Worm (Caenorhabditis elegans): Measurements from ENCODE around the gene srh-219.

Gene srh-219

ce11 chrV:15495169-15495568 lies at the start of gene srh-219:
srh-219 (plus strand) TSS chrV:15495469.
- no peak for TF ChIP-seq ceh-82 (tag; optimal IDR thresholded peaks at IDR 0.05)
- no peak for TF ChIP-seq lin-39 (tag; optimal IDR thresholded peaks at IDR 0.05)
- TF ChIP-seq tbx-2 (tag; optimal IDR thresholded peaks at IDR 0.05), result no peak
- TF ChIP-seq ZK546.5 (tag; optimal IDR thresholded peaks at IDR 0.05), result no peak
- no peak for TF ChIP-seq nhr-23 (tag; optimal IDR thresholded peaks at IDR 0.05)
- no peak for TF ChIP-seq fkh-2 (tag; optimal IDR thresholded peaks at IDR 0.05)
- no peak for TF ChIP-seq sea-2 (GFP tag; optimal IDR thresholded peaks at IDR 0.05)
- no peak for TF ChIP-seq daf-12 (tag; optimal IDR thresholded peaks at IDR 0.05)
- TF ChIP-seq elt-3 (tag; optimal IDR thresholded peaks at IDR 0.05), result no peak
- no peak for TF ChIP-seq nhr-76 (tag; optimal IDR thresholded peaks at IDR 0.05)
- TF ChIP-seq R02D3.7 (tag; optimal IDR thresholded peaks at IDR 0.05), result no peak
- no peak for TF ChIP-seq unc-62 (GFP tag; optimal IDR thresholded peaks at IDR 0.05)
- TF ChIP-seq elt-1 (tag; optimal IDR thresholded peaks at IDR 0.05), result no peak
- TF ChIP-seq ztf-11 (tag; optimal IDR thresholded peaks at IDR 0.05), result no peak
- no peak for TF ChIP-seq nhr-25 (tag; optimal IDR thresholded peaks at IDR 0.05)
- no peak for TF ChIP-seq lin-15B (tag; optimal IDR thresholded peaks at IDR 0.05)

ce11 chrV:15448408-15448807 lies 46.9 kb upstream of the srh-219 start, which contains the start of gene T26H5.4:
T26H5.4 (minus strand) TSS chrV:15448701.
- TF ChIP-seq eor-1 (tag; optimal IDR thresholded peaks at IDR 0.05), result no peak
- TF ChIP-seq nhr-77 (tag; optimal IDR thresholded peaks at IDR 0.05), result no peak
- no peak for TF ChIP-seq jun-1 (tag; optimal IDR thresholded peaks at IDR 0.05)
- TF ChIP-seq nhr-67 (tag; optimal IDR thresholded peaks at IDR 0.05), result no peak
- TF ChIP-seq elt-2 (tag; optimal IDR thresholded peaks at IDR 0.05), result peak; percentile 81
- peak; percentile 77 for TF ChIP-seq pqm-1 (tag; optimal IDR thresholded peaks at IDR 0.05)
- TF ChIP-seq mdl-1 (tag; optimal IDR thresholded peaks at IDR 0.05), result no peak

- TF ChIP-seq nhr-25 (tag; optimal IDR thresholded peaks at IDR 0.05) (no peak), sea-2 (GFP tag; optimal IDR thresholded peaks at IDR 0.05) (no peak), elt-2 (tag; optimal IDR thresholded peaks at IDR 0.05) (peak; percentile 40), daf-12 (tag; optimal IDR thresholded peaks at IDR 0.05) (no peak), nhr-28 (tag; optimal IDR thresholded peaks at IDR 0.05) (no peak), aly-2 (tag; optimal IDR thresholded peaks at IDR 0.05) (no peak)
These were observed 46.4 kb upstream of the srh-219 start, which contains the start of gene T26H5.14 for ce11 chrV:15448865-15449264. T26H5.14 (plus strand) TSS chrV:15449165.

ce11 chrV:15451421-15451820 lies 43.8 kb upstream of the srh-219 start, which contains the start of gene srw-33:
srw-33 (minus strand) TSS chrV:15451521.
- TF ChIP-seq nhr-76 (tag; optimal IDR thresholded peaks at IDR 0.05), result no peak
- TF ChIP-seq nhr-77 (tag; optimal IDR thresholded peaks at IDR 0.05), result no peak
- no peak for TF ChIP-seq egl-27 (tag; optimal IDR thresholded peaks at IDR 0.05)
- no peak for TF ChIP-seq mdl-1 (tag; optimal IDR thresholded peaks at IDR 0.05)
- no peak for TF ChIP-seq R02D3.7 (tag; optimal IDR thresholded peaks at IDR 0.05)
- no peak for TF ChIP-seq nhr-67 (tag; optimal IDR thresholded peaks at IDR 0.05)
- no peak for TF ChIP-seq egl-5 (tag; optimal IDR thresholded peaks at IDR 0.05)

- no peak for TF ChIP-seq nhr-76 (tag; optimal IDR thresholded peaks at IDR 0.05)
- peak; percentile 31 for TF ChIP-seq nhr-43 (tag; optimal IDR thresholded peaks at IDR 0.05; ENCODE audit: poor library complexity, severe bottlenecking)
These were observed 40.9 kb upstream of the srh-219 start for ce11 chrV:15454322-15454721.

ce11 chrV:15459088-15459487 lies 36.2 kb upstream of the srh-219 start, which contains the start of gene str-71:
str-71 (minus strand) TSS chrV:15459188.
- TF ChIP-seq pha-4 (tag; optimal IDR thresholded peaks at IDR 0.05) (no peak), fkh-2 (tag; optimal IDR thresholded peaks at IDR 0.05) (no peak), lin-15B (tag; optimal IDR thresholded peaks at IDR 0.05) (no peak), egl-5 (tag; optimal IDR thresholded peaks at IDR 0.05) (no peak), nhr-11 (tag; optimal IDR thresholded peaks at IDR 0.05) (no peak), elt-3 (tag; optimal IDR thresholded peaks at IDR 0.05) (no peak), elt-2 (tag; optimal IDR thresholded peaks at IDR 0.05) (no peak), nhr-237 (tag; optimal IDR thresholded peaks at IDR 0.05) (no peak), nhr-77 (tag; optimal IDR thresholded peaks at IDR 0.05) (no peak), ceh-82 (tag; optimal IDR thresholded peaks at IDR 0.05) (no peak), daf-12 (tag; optimal IDR thresholded peaks at IDR 0.05) (no peak), mml-1 (tag; optimal IDR thresholded peaks at IDR 0.05) (no peak), mdl-1 (tag; optimal IDR thresholded peaks at IDR 0.05) (no peak), ceh-28 (tag; optimal IDR thresholded peaks at IDR 0.05) (no peak), zag-1 (tag; optimal IDR thresholded peaks at IDR 0.05) (no peak), ama-1 (optimal IDR thresholded peaks at IDR 0.05) (no peak)

Data from whole organism, L3 larva.